Fruit fly (Drosophila melanogaster): ENCODE results near the gene CG4502.

dm6 chr2L:7222829-7223272 is 18.8 kb upstream of the CG4502 start, which contains the start of gene mEFG1:
- TF ChIP-seq Lpt (GFP tag; optimal IDR thresholded peaks at IDR 0.05): no peak
- no peak for TF ChIP-seq CG31627 (GFP tag; optimal IDR thresholded peaks at IDR 0.05)
- no peak for TF ChIP-seq CG32006 (GFP tag; optimal IDR thresholded peaks at IDR 0.05)
- no peak for TF ChIP-seq fd59A (GFP tag; optimal IDR thresholded peaks at IDR 0.05)
- TF ChIP-seq Hr4 (GFP tag; optimal IDR thresholded peaks at IDR 0.05): no peak
- no peak for TF ChIP-seq Eip75B (GFP tag; optimal IDR thresholded peaks at IDR 0.05)
- no peak for TF ChIP-seq CG6854 (GFP tag; optimal IDR thresholded peaks at IDR 0.05)
- no peak for TF ChIP-seq fkh (GFP tag; optimal IDR thresholded peaks at IDR 0.05)
- TF ChIP-seq eg (GFP tag; IDR thresholded peaks at IDR 0.05): no peak
- no peak for TF ChIP-seq CG10669 (GFP tag; optimal IDR thresholded peaks at IDR 0.05)

Measured in whole organism, prepupa.